Worm (Caenorhabditis elegans): ENCODE measurements around the gene chpf-1.

DNA sequence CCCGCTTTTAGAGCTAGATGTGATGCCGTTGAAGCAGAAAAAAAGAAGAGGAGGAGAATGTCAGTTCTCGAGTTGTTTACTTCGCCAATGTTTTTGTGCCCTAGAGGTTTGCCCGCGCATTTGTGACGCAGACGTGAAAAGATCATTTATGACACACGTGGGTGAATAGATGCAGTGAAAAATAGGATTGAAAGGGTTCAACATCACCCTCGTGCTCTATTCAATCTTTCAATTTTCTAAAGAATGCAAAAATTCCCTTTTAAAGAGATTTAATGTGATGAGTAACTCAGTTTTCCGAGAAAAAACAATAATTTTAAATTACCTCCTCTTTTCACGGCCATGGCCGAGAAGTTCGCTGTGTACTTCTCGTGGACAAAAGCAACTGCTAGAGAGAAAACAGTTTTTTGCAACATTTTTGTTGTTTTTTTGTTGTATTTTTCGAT is 43.2 kb upstream of the chpf-1 start:
- TF ChIP-seq dao-5 (tag; optimal IDR thresholded peaks at IDR 0.05): no peak
- no peak for TF ChIP-seq him-1 (tag; optimal IDR thresholded peaks at IDR 0.05)
- no peak for TF ChIP-seq W03F9.2 (tag; optimal IDR thresholded peaks at IDR 0.05)
